Fruit fly (Drosophila melanogaster): ENCODE data around the gene CG17129.

The CG17129 gene

DNA sequence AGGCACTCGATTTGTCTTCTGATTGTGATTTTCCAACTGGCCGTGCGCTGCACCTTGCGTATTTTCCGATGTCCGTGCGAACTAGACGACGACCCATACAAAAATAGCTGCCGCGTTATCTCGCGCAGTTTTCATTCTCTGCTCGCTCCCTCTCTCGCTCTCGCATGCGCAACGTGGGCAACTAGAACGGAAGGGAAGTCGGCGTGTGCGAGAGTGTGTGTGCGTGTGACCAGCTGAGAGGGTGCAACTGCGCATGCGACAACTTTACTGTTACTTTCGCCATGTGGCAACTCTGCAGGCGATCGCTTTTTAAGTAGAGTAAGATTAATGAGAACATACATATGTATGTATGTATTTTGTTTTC is 5.3 kb upstream of the CG17129 start, which contains the start of gene ebd1 (continued):
- TF ChIP-seq CG3726 (GFP tag; IDR thresholded peaks at IDR 0.05) (no peak), cato (GFP tag; optimal IDR thresholded peaks at IDR 0.05; ENCODE audit: borderline replicate concordance) (no peak), Six4 (GFP tag; optimal IDR thresholded peaks at IDR 0.05) (no peak), org-1 (GFP tag; optimal IDR thresholded peaks at IDR 0.05) (no peak), sc (optimal IDR thresholded peaks at IDR 0.05) (no peak), sc (GFP tag; optimal IDR thresholded peaks at IDR 0.05) (no peak), bigmax (GFP tag; optimal IDR thresholded peaks at IDR 0.05) (no peak), CG7372 (GFP tag; IDR thresholded peaks at IDR 0.05) (no peak), Pdp1 (GFP tag; optimal IDR thresholded peaks at IDR 0.05) (peak in 1 of 2 experiments; percentile 60), eyg (GFP tag; optimal IDR thresholded peaks at IDR 0.05) (no peak), ab (GFP tag; optimal IDR thresholded peaks at IDR 0.05) (no peak), Aef1 (GFP tag; IDR thresholded peaks at IDR 0.05) (0 out of 3 replicates have a peak, but pooled peaks have one; percentile 4), maf-S (GFP tag; optimal IDR thresholded peaks at IDR 0.05) (no peak), CG9932 (GFP tag; IDR thresholded peaks at IDR 0.05) (no peak), CG10209 (GFP tag; optimal IDR thresholded peaks at IDR 0.05) (no peak), pfk (GFP tag; optimal IDR thresholded peaks at IDR 0.05) (peak; percentile 32), ssp (GFP tag; IDR thresholded peaks at IDR 0.05) (no peak), Usf (GFP tag; optimal IDR thresholded peaks at IDR 0.05) (no peak), CG4820 (GFP tag; optimal IDR thresholded peaks at IDR 0.05) (no peak), CG14667 (GFP tag; IDR thresholded peaks at IDR 0.05) (no peak), CG13894 (tag; optimal IDR thresholded peaks at IDR 0.05) (peak; percentile 17), Dek (tag; optimal IDR thresholded peaks at IDR 0.05) (no peak), H2.0 (GFP tag; IDR thresholded peaks at IDR 0.05) (no peak), Fer1 (GFP tag; optimal IDR thresholded peaks at IDR 0.05) (no peak), HmgZ (tag; optimal IDR thresholded peaks at IDR 0.05) (no peak), CG7745 (tag; optimal IDR thresholded peaks at IDR 0.05) (no peak), ro (GFP tag; IDR thresholded peaks at IDR 0.05) (no peak), dmrt11E (tag; optimal IDR thresholded peaks at IDR 0.05) (no peak), pita (GFP tag; optimal IDR thresholded peaks at IDR 0.05) (no peak), CG5245 (GFP tag; optimal IDR thresholded peaks at IDR 0.05) (no peak), hkb (optimal IDR thresholded peaks at IDR 0.05) (no peak), hkb (GFP tag; IDR thresholded peaks at IDR 0.05) (no peak), Dip2 (GFP tag; IDR thresholded peaks at IDR 0.05) (no peak), hth (optimal IDR thresholded peaks at IDR 0.05) (no peak), lab (GFP tag; optimal IDR thresholded peaks at IDR 0.05) (peak; percentile 44), CG11504 (tag; optimal IDR thresholded peaks at IDR 0.05) (no peak), CG32532 (GFP tag; IDR thresholded peaks at IDR 0.05) (peak; percentile 6; the same call in 1 of the 2 replicates), NK7.1 (GFP tag; optimal IDR thresholded peaks at IDR 0.05) (no peak), C15 (GFP tag; IDR thresholded peaks at IDR 0.05) (no peak), croc (GFP tag; conservative IDR thresholded peaks at IDR 0.05) (no peak), Tbp (GFP tag; optimal IDR thresholded peaks at IDR 0.05) (no peak), CG5180 (GFP tag; optimal IDR thresholded peaks at IDR 0.05) (no peak), Antp (GFP tag; optimal IDR thresholded peaks at IDR 0.05) (no peak), Dref (GFP tag; IDR thresholded peaks at IDR 0.05) (no peak), Meics (GFP tag; optimal IDR thresholded peaks at IDR 0.05) (no peak), z (GFP tag; IDR thresholded peaks at IDR 0.05) (no peak), CG11696 (GFP tag; IDR thresholded peaks at IDR 0.05) (no peak), jumu (GFP tag; optimal IDR thresholded peaks at IDR 0.05) (no peak), Opbp (GFP tag; IDR thresholded peaks at IDR 0.05; ENCODE audit: partially characterized antibody) (no peak; the same call in 2 of the 3 replicates), odd (GFP tag; optimal IDR thresholded peaks at IDR 0.05) (peak; percentile 47), cas (GFP tag; IDR thresholded peaks at IDR 0.05) (no peak), CG11398 (GFP tag; optimal IDR thresholded peaks at IDR 0.05) (no peak), pb (GFP tag; optimal IDR thresholded peaks at IDR 0.05) (no peak), E2f1 (GFP tag; IDR thresholded peaks at IDR 0.05) (no peak)
